Fruit fly (Drosophila melanogaster) whole organism, adult: Measurements from ENCODE around the gene Phf5a.

ENCODE experiments used
- CG11617 ChIP-seq: fragments of 200-800 bp; sonication (Bioruptor generic); optimal IDR thresholded peaks from 2 replicates; lab custom pipeline; 2017; ENCODE audit warnings: mild to moderate bottlenecking, missing biosample characterization, missing genetic modification reagents, missing genetic modification characterization
- CG12768 ChIP-seq: fragments of 200-800 bp; sonication (Bioruptor generic); optimal IDR thresholded peaks from 2 replicates; lab custom pipeline; 2017; ENCODE audit warnings: missing biosample characterization, missing genetic modification characterization, mild to moderate bottlenecking, moderate library complexity, missing genetic modification reagents
- CG14711 ChIP-seq: fragments of 200-800 bp; sonication (Bioruptor generic); optimal IDR thresholded peaks from 2 replicates; lab custom pipeline; 2018; ENCODE audit warnings: missing biosample characterization, mild to moderate bottlenecking, missing genetic modification characterization, moderate library complexity
- CG1620 ChIP-seq: fragments of 200-800 bp; sonication (Bioruptor generic); optimal IDR thresholded peaks from 2 replicates; lab custom pipeline; 2016; ENCODE audit warnings: missing biosample characterization, missing genetic modification characterization
- CG33017 ChIP-seq: fragments of 200-800 bp; sonication (Bioruptor generic); optimal IDR thresholded peaks from 2 replicates; lab custom pipeline; 2018; ENCODE audit warnings: missing biosample characterization, mild to moderate bottlenecking, missing genetic modification characterization, moderate library complexity
- CG5204 ChIP-seq: fragments of 200-800 bp; sonication (Bioruptor generic); optimal IDR thresholded peaks from 2 replicates; lab custom pipeline; 2016; ENCODE audit warnings: missing biosample characterization, missing genetic modification characterization
- CG7045 ChIP-seq: fragments of 200-800 bp; sonication (Bioruptor generic); optimal IDR thresholded peaks from 2 replicates; lab custom pipeline; 2017; ENCODE audit warnings: missing biosample characterization, mild to moderate bottlenecking, missing genetic modification characterization
- CG7101 ChIP-seq: fragments of 200-800 bp; sonication (Bioruptor generic); optimal IDR thresholded peaks from 2 replicates; lab custom pipeline; 2018; ENCODE audit warnings: missing biosample characterization, mild to moderate bottlenecking, missing genetic modification characterization, moderate library complexity
- Clk ChIP-seq: fragments of 200-800 bp; sonication (Bioruptor generic); optimal IDR thresholded peaks from 2 replicates; lab custom pipeline; 2017; ENCODE audit warnings: missing biosample characterization, missing genetic modification characterization
- Crg-1 ChIP-seq: fragments of 200-800 bp; sonication (Bioruptor generic); optimal IDR thresholded peaks from 2 replicates; lab custom pipeline; 2016; ENCODE audit warnings: missing biosample characterization, missing genetic modification characterization
- Hr96 ChIP-seq: fragments of 200-800 bp; sonication (Bioruptor generic); optimal IDR thresholded peaks from 2 replicates; lab custom pipeline; 2016; ENCODE audit warnings: missing biosample characterization, missing genetic modification characterization
- Mnt ChIP-seq: fragments of 200-800 bp; sonication (Bioruptor generic); optimal IDR thresholded peaks from 2 replicates; lab custom pipeline; 2016; ENCODE audit warnings: missing biosample characterization, mild to moderate bottlenecking, missing genetic modification characterization
- bab1 ChIP-seq: fragments of 200-800 bp; sonication (Bioruptor generic); optimal IDR thresholded peaks from 3 replicates; lab custom pipeline; 2019; ENCODE audit warnings: missing biosample characterization, mild to moderate bottlenecking, missing genetic modification characterization, moderate library complexity
- cic ChIP-seq: fragments of 200-800 bp; sonication (Bioruptor generic); optimal IDR thresholded peaks from 2 replicates; lab custom pipeline; 2017; ENCODE audit warnings: missing biosample characterization, mild to moderate bottlenecking, missing genetic modification characterization, moderate library complexity
- cnc ChIP-seq, 2 experiments: fragments of >200 bp; optimal IDR thresholded peaks; 2 replicates each; lab custom pipeline; 2017
- kay ChIP-seq: fragments of 200-800 bp; sonication (Bioruptor generic); peaks from one replicate; lab custom pipeline; 2016; ENCODE audit warnings: missing biosample characterization, missing genetic modification characterization, borderline replicate concordance
- ovo ChIP-seq: fragments of 200-800 bp; sonication (Bioruptor generic); optimal IDR thresholded peaks from 2 replicates; lab custom pipeline; 2016; ENCODE audit warnings: missing biosample characterization, missing genetic modification characterization
- pad ChIP-seq: fragments of 200-800 bp; sonication (Bioruptor generic); optimal IDR thresholded peaks from 3 replicates; lab custom pipeline; 2017; ENCODE audit warnings: missing biosample characterization, missing genetic modification characterization, mild to moderate bottlenecking, moderate library complexity, missing genetic modification reagents
- tj ChIP-seq: fragments of 200-800 bp; sonication (Bioruptor generic); optimal IDR thresholded peaks from 3 replicates; lab custom pipeline; 2017; ENCODE audit warnings: missing biosample characterization, mild to moderate bottlenecking, missing genetic modification characterization, moderate library complexity
- toe ChIP-seq: fragments of 200-800 bp; sonication (Bioruptor generic); optimal IDR thresholded peaks from 2 replicates; lab custom pipeline; 2016; ENCODE audit warnings: missing biosample characterization, missing genetic modification characterization

Gene Phf5a

DNA sequence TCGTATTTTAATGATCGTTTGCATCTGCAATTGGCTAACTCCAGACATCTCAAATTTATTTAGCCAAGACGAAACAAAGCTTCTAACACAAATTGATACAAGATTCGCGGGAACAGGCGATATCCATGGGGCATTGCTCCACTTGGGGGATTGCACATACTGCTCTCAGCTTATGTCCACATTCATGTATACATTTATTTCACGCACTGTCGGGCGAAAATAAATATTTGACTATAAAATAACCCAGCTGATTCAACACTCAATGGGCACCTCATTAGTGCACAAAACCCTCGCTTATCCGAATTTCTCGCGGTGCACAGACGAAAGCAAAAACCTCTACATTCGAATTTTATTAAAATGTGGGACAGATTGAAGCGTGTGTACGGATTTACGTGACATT is 29.1 kb downstream of the Phf5a start:
- TF ChIP-seq pad (GFP tag; lab: Kevin White, UChicago) (no peak), kay (GFP tag; lab: Kevin White, UChicago) (peak; percentile 38)

- no peak for TF ChIP-seq kay (GFP tag; lab: Kevin White, UChicago)
- TF ChIP-seq Mnt = peak; percentile 2
Measured at dm6 chr2L:6457583-6457982, 33.1 kb downstream of the Phf5a start.

DNA sequence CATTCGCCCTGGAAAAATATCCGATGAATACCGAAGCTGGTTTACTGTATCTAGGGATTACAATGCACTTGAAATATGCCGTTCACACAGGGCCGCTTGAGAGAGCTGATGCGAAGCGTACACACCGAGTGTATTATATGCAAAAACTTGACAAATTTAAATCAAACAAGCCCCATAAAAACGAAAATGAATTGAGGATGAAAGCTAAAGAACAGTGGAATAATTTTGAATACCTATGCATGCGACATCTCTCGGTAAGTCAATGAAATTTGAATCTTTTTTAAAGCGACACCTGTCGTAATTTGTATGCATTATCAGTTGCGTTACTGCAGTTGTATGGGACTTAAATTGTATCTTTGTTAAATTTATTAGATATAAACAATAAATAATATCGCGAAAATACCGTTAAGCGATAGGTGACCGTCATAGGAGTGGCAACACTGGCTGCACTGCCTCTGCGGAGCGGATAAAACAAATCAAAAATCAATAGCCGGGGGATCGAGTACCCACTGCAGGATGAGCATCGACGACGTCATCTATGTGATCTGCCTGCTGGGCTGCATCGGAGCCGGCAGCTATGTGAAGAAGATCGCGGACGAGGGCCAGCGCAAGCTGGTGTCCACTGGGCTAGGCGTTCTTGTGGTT is 34.6 kb downstream of the Phf5a start, which contains the start of gene frj:
Gene frj, plus strand, starts transcription at position 98 of the 645 bp plus-strand sequence.
- peak; percentile 56 for TF ChIP-seq CG1620 (GFP tag; lab: Kevin White, UChicago)
- peak; percentile 54 for TF ChIP-seq CG14711 (tag; lab: Kevin White, UChicago)
- TF ChIP-seq cnc (optimal IDR thresholded peaks at IDR 0.05; lab: Kevin White, UChicago) = no peak
- peak; percentile 68 for TF ChIP-seq toe (GFP tag; lab: Kevin White, UChicago)
- peak; percentile 15 for TF ChIP-seq tj (GFP tag; lab: Kevin White, UChicago)
- no peak for TF ChIP-seq CG33017 (tag; lab: Kevin White, UChicago)
- TF ChIP-seq CG7045 (GFP tag; lab: Kevin White, UChicago) = peak; percentile 20
- TF ChIP-seq pad (GFP tag; lab: Kevin White, UChicago) = no peak
- peak; percentile 47 for TF ChIP-seq CG12768 (GFP tag; lab: Kevin White, UChicago)
- TF ChIP-seq CG7101 (tag; lab: Kevin White, UChicago) = peak; percentile 56
- peak; percentile 43 for TF ChIP-seq ovo (GFP tag; lab: Kevin White, UChicago)
- TF ChIP-seq Crg-1 (GFP tag; lab: Kevin White, UChicago) = peak; percentile 33
- peak; percentile 2 for TF ChIP-seq CG11617
- peak; percentile 11 for TF ChIP-seq Mnt

DNA sequence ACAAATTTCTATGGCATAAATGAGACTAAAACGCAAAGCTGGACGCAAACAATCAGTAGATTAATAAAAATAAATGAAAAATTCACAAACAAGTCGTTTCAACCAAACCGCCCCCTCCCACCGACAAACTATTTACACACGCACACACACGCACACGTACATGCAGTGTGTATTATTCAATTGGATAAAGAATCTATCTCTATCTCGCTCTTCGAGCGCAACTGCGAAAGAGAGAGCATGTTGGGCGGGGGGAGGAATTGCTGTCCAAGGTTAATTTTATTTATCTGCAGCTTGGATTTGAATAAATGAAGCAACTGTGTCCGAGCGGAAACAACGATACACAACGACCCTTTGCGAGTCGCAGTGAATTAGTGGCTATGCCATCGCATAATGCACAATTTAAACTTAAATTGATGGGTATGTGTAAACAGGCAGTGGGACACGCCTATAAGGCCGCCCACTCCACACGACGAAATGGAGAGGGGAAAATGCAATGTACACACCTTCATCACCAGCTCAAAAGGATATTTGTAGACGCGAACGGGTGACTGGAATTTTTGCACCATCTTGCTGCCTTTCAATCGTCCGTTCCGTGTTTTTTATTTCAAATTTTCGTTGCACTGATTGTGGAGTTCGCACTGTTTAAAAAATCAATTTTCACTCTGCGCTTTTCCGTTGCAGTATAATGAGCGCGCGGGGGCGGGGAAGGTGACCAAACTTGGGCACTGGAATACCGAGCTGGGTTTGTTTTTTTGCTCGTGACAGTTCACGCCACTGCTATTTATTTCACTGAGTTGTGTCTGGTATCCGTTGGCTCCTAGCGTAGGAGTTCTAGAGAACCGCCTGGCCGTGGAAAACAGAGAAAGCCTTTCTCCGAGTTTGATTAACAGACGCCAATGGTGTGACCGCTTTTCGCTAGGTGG is 35.4 kb downstream of the Phf5a start, which contains the start of gene retm:
Gene retm, minus strand, starts transcription at position 898 of the 923 bp plus-strand sequence.
- TF ChIP-seq Mnt = peak; percentile 46
- TF ChIP-seq pad (GFP tag; lab: Kevin White, UChicago) = peak; percentile 68
- no peak for TF ChIP-seq CG11617
- peak; percentile 47 for TF ChIP-seq tj (GFP tag; lab: Kevin White, UChicago)
- no peak for TF ChIP-seq bab1
- TF ChIP-seq cnc (optimal IDR thresholded peaks at IDR 0.05; lab: Kevin White, UChicago) = no peak
- TF ChIP-seq cic = peak; percentile 76
- peak; percentile 57 for TF ChIP-seq CG7101 (tag; lab: Kevin White, UChicago)
- TF ChIP-seq CG33017 (tag; lab: Kevin White, UChicago) = peak; percentile 0
- TF ChIP-seq ovo (GFP tag; lab: Kevin White, UChicago) = peak; percentile 41
- TF ChIP-seq CG12768 (GFP tag; lab: Kevin White, UChicago) = peak; percentile 59
- TF ChIP-seq Clk (GFP tag; lab: Kevin White, UChicago) = peak; percentile 9
- peak; percentile 47 for TF ChIP-seq Crg-1 (GFP tag; lab: Kevin White, UChicago)

DNA sequence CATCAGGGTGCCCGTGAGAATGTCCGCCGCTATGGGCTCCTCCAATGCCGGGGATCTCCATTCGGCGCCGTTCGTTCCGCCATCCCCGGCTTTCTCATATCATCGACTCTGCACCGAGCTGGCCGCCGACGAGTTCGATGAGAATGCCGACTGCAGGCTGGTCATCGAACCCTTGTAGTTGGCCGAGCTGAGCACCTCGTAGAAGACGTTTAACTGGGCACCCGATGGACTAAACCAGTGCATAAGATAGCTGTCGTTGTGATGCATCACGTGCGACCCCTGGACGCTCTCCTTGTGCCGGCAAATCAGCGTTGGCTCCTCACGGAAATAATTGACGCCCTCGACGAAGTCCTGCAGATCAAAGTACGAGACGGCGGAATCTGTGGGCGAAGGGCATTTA is 40.9 kb downstream of the Phf5a start:
- TF ChIP-seq CG7101 (tag; lab: Kevin White, UChicago) (no peak), Clk (GFP tag; lab: Kevin White, UChicago) (no peak), tj (GFP tag; lab: Kevin White, UChicago) (no peak), CG12768 (GFP tag; lab: Kevin White, UChicago) (no peak), CG5204 (no peak), CG1620 (GFP tag; lab: Kevin White, UChicago) (no peak), Crg-1 (GFP tag; lab: Kevin White, UChicago) (no peak), CG7045 (GFP tag; lab: Kevin White, UChicago) (no peak), CG33017 (tag; lab: Kevin White, UChicago) (no peak), ovo (GFP tag; lab: Kevin White, UChicago) (no peak), Hr96 (GFP tag; lab: Kevin White, UChicago) (no peak), CG14711 (tag; lab: Kevin White, UChicago) (no peak), bab1 (no peak), cic (no peak), cnc (optimal IDR thresholded peaks at IDR 0.05; lab: Kevin White, UChicago) (no peak), Mnt (no peak), CG11617 (no peak), pad (GFP tag; lab: Kevin White, UChicago) (no peak), kay (GFP tag; lab: Kevin White, UChicago) (no peak)

dm6 chr2L:6448334-6448703 is 42.3 kb downstream of the Phf5a start, which contains the start of gene Acox3:
TSS of gene Acox3 (minus strand) at chr2L:6448403.
- TF ChIP-seq bab1 = peak; percentile 22
- TF ChIP-seq Mnt = no peak
- TF ChIP-seq cnc (optimal IDR thresholded peaks at IDR 0.05; lab: Kevin White, UChicago) = no peak
